Worm (Caenorhabditis elegans): ENCODE measurements around the gene ztf-31.

Gene ztf-31

ce11 chrIII:7277228-7277627, 36.1 kb downstream of the ztf-31 start, which contains the start of the genes spot-1 and B0361.11 (continued):
- TF ChIP-seq mes-2 (tag; optimal IDR thresholded peaks at IDR 0.05; ENCODE audit: poor library complexity, severe bottlenecking) (peak; percentile 63), dpl-1 (GFP tag; optimal IDR thresholded peaks at IDR 0.05) (peak; percentile 96)

- TF ChIP-seq nhr-102 (tag; optimal IDR thresholded peaks at IDR 0.05) (peak; percentile 83), mes-2 (tag; optimal IDR thresholded peaks at IDR 0.05; ENCODE audit: poor library complexity, severe bottlenecking) (peak; percentile 59), T26A8.4 (GFP tag; IDR thresholded peaks at IDR 0.05) (peak; percentile 87), ceh-62 (tag; optimal IDR thresholded peaks at IDR 0.05) (no peak), D1046.2 (GFP tag; IDR thresholded peaks at IDR 0.05) (peak; percentile 45; the same call in 1 of the 2 replicates), ztf-11 (tag; optimal IDR thresholded peaks at IDR 0.05) (no peak), F26F4.8 (GFP tag; conservative IDR thresholded peaks at IDR 0.05) (0 out of 2 replicates have a peak, but pooled peaks have one; percentile 42), gei-8 (GFP tag; optimal IDR thresholded peaks at IDR 0.05) (peak; percentile 37), snpc-1.2 (GFP tag; IDR thresholded peaks at IDR 0.05) (0 out of 2 replicates have a peak, but pooled peaks have one; percentile 30), zip-2 (tag; optimal IDR thresholded peaks at IDR 0.05) (peak; percentile 89), ces-1 (GFP tag; optimal IDR thresholded peaks at IDR 0.05) (no peak), Y5F2A.4 (GFP tag; optimal IDR thresholded peaks at IDR 0.05) (peak; percentile 63), F49E8.2 (tag; optimal IDR thresholded peaks at IDR 0.05; ENCODE audit: borderline replicate concordance) (no peak), nhr-28 (tag; optimal IDR thresholded peaks at IDR 0.05) (peak; percentile 37), nhr-111 (GFP tag; optimal IDR thresholded peaks at IDR 0.05) (no peak), Y75B8A.6 (GFP tag; IDR thresholded peaks at IDR 0.05) (no peak; the same call in 1 of the 2 replicates), nhr-77 (tag; optimal IDR thresholded peaks at IDR 0.05) (peak; percentile 90), ceh-20 (GFP tag; IDR thresholded peaks at IDR 0.05) (0 out of 2 replicates have a peak, but pooled peaks have one; percentile 31), set-16 (GFP tag; IDR thresholded peaks at IDR 0.05) (no peak), ctbp-1 (GFP tag; IDR thresholded peaks at IDR 0.05) (no peak), aly-2 (tag; optimal IDR thresholded peaks at IDR 0.05) (no peak), lin-39 (tag; optimal IDR thresholded peaks at IDR 0.05) (no peak), ZK337.2 (GFP tag; IDR thresholded peaks at IDR 0.05) (peak; percentile 33; the same call in 1 of the 2 replicates), vab-7 (GFP tag; IDR thresholded peaks at IDR 0.05) (peak; percentile 63), fkh-10 (GFP tag; optimal IDR thresholded peaks at IDR 0.05) (peak; percentile 6), php-3 (GFP tag; IDR thresholded peaks at IDR 0.05) (peak; percentile 70), lim-7 (GFP tag; IDR thresholded peaks at IDR 0.05) (peak; percentile 62), rbr-2 (tag; optimal IDR thresholded peaks at IDR 0.05) (peak; percentile 66), mxl-2 (GFP tag; conservative IDR thresholded peaks at IDR 0.05) (no peak), zfp-2 (tag; optimal IDR thresholded peaks at IDR 0.05) (peak; percentile 14), jun-1 (tag; optimal IDR thresholded peaks at IDR 0.05) (peak; percentile 60), F10B5.3 (tag; optimal IDR thresholded peaks at IDR 0.05) (no peak), unc-39 (tag; optimal IDR thresholded peaks at IDR 0.05) (no peak), nhr-41 (GFP tag; IDR thresholded peaks at IDR 0.05) (peak; percentile 56; the same call in 1 of the 2 replicates), ceh-28 (tag; optimal IDR thresholded peaks at IDR 0.05) (no peak), ceh-32 (tag; optimal IDR thresholded peaks at IDR 0.05; ENCODE audit: poor library complexity) (no peak), hlh-11 (tag; optimal IDR thresholded peaks at IDR 0.05) (peak; percentile 61), lin-29 (GFP tag; IDR thresholded peaks at IDR 0.05) (no peak), lin-15B (tag; optimal IDR thresholded peaks at IDR 0.05) (no peak), fos-1 (tag; optimal IDR thresholded peaks at IDR 0.05) (no peak), zag-1 (tag; optimal IDR thresholded peaks at IDR 0.05) (no peak), daf-12 (tag; optimal IDR thresholded peaks at IDR 0.05) (no peak), mxl-3 (GFP tag; optimal IDR thresholded peaks at IDR 0.05) (peak; percentile 16), lin-13 (GFP tag; optimal IDR thresholded peaks at IDR 0.05) (peak; percentile 56), dmd-8 (GFP tag; IDR thresholded peaks at IDR 0.05) (no peak), dmd-9 (GFP tag; IDR thresholded peaks at IDR 0.05) (peak; percentile 67; the same call in 1 of the 2 replicates), F37D6.2 (tag; optimal IDR thresholded peaks at IDR 0.05) (peak; percentile 38), hmg-1.1 (GFP tag; IDR thresholded peaks at IDR 0.05) (peak; percentile 75)
Observed at ce11 chrIII:7278491-7278890, 37.3 kb downstream of the ztf-31 start.
